Fruit fly (Drosophila melanogaster) whole organism, wandering third instar larva: Measurements from ENCODE around the gene CG5969.

ENCODE experiments used
- CG9705 ChIP-seq: fragments of 200-800 bp; sonication (Bioruptor generic); optimal IDR thresholded peaks from 2 replicates; lab custom pipeline; 2018; ENCODE audit warnings: missing biosample characterization, mild to moderate bottlenecking, missing genetic modification characterization
- Jra ChIP-seq: sonication (Bioruptor generic); optimal IDR thresholded peaks from 2 replicates; lab custom pipeline; 2016; ENCODE audit warnings: missing biosample characterization, missing genetic modification characterization
- N ChIP-seq: fragments of >200 bp; optimal IDR thresholded peaks from 2 replicates; lab custom pipeline; 2018; ENCODE audit warnings: missing biosample characterization, missing external identifiers, missing genetic modification characterization
- brk ChIP-seq: fragments of 200-800 bp; sonication (Bioruptor generic); optimal IDR thresholded peaks from 2 replicates; lab custom pipeline; 2016; ENCODE audit warnings: missing biosample characterization, mild to moderate bottlenecking, missing genetic modification characterization
- dl ChIP-seq, 2 experiments: fragments of 175-275, 200-275 bp in 1 of 2; fragments of 200-275 bp in 1 of 2; sonication (Bioruptor generic); optimal IDR thresholded peaks; lab custom pipeline; 2018; ENCODE audit warnings: mild to moderate bottlenecking in 2 of 2, missing biosample characterization in 2 of 2, missing genetic modification characterization in 2 of 2, moderate library complexity in 2 of 2; ENCODE audit not compliant: partially characterized antibody in 2 of 2, insufficient read depth in 1 of 2
- fru ChIP-seq: fragments of 200-800 bp; sonication (Bioruptor generic); optimal IDR thresholded peaks from 3 replicates; lab custom pipeline; 2016; ENCODE audit warnings: missing biosample characterization, mild to moderate bottlenecking, missing genetic modification characterization
- h ChIP-seq: fragments of 200-800 bp; sonication (Bioruptor generic); optimal IDR thresholded peaks from 3 replicates; lab custom pipeline; 2016; ENCODE audit warnings: missing biosample characterization, mild to moderate bottlenecking, missing genetic modification characterization
- pan ChIP-seq: fragments of >200 bp; optimal IDR thresholded peaks from 2 replicates; lab custom pipeline; 2017
- psq ChIP-seq: fragments of 200-800 bp; sonication (Bioruptor generic); optimal IDR thresholded peaks from 3 replicates; lab custom pipeline; 2017; ENCODE audit warnings: missing biosample characterization, mild to moderate bottlenecking, missing genetic modification characterization, moderate library complexity

DNA sequence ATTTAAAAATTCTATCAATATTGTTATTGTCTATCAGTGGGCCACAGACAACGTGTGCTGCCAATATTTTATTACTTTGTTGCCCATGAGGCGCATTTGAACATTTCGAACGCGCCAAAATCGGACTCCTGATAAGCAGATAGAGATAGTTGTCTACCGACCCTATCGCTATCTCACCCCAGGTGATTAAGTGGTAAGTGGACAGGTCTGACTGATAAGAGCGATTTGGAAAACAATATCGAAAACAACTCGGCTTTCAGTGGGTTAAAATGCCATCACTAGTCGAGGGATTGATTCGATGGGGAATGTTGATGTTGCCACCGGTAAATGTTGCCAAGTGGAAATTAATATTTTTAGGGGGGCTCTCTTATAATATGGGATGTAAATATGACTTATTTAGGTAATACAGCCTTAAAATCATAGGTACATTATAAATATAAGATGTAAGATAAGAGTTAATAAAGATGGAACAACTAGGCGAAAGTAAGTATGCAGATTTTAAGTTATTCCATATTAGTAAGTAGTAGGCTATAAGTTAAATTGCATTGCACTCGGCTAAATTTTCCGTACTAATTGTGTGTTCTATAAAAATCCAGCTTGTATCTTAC, 18.0 kb downstream of the CG5969 start, which contains the start of gene ND-39:
- no peak for TF ChIP-seq brk (GFP tag; lab: Kevin White, UChicago)
- TF ChIP-seq dl (GFP tag; optimal IDR thresholded peaks at IDR 0.05; lab: Kevin White, UChicago; ENCODE audit: insufficient read depth in 1 of 2, partially characterized antibody in 2 of 2) = no peak
- no peak for TF ChIP-seq psq (GFP tag; lab: Kevin White, UChicago)
- TF ChIP-seq fru (GFP tag; lab: Kevin White, UChicago) = no peak
- no peak for TF ChIP-seq Jra (GFP tag; lab: Kevin White, UChicago)
- no peak for TF ChIP-seq N (GFP tag; lab: Kevin White, UChicago)
- peak; percentile 17 for TF ChIP-seq h (GFP tag; lab: Kevin White, UChicago)
- TF ChIP-seq pan (lab: Kevin White, UChicago) = no peak
- no peak for TF ChIP-seq CG9705 (GFP tag; lab: Kevin White, UChicago)
